Fruit fly (Drosophila melanogaster): Measurements from ENCODE around the gene CG9265.

The CG9265 gene

dm6 chr2L:21104326-21104725, 33.0 kb upstream of the CG9265 start, which contains the start of the genes CG46307 and Nhe2 (continued):
- TF ChIP-seq onecut (GFP tag; IDR thresholded peaks at IDR 0.05) (peak; percentile 28; the same call in 1 of the 2 replicates), Mad (GFP tag; optimal IDR thresholded peaks at IDR 0.05) (no peak), CG2712 (tag; optimal IDR thresholded peaks at IDR 0.05) (peak; percentile 15), CG14860 (GFP tag; IDR thresholded peaks at IDR 0.05; ENCODE audit: partially characterized antibody) (no peak), gem (tag; optimal IDR thresholded peaks at IDR 0.05) (no peak), CG42726 (GFP tag; IDR thresholded peaks at IDR 0.05; ENCODE audit: partially characterized antibody) (no peak), CG7928 (GFP tag; optimal IDR thresholded peaks at IDR 0.05) (peak; percentile 83), kni (GFP tag; optimal IDR thresholded peaks at IDR 0.05) (no peak), tio (GFP tag; optimal IDR thresholded peaks at IDR 0.05) (no peak), Stat92E (GFP tag; optimal IDR thresholded peaks at IDR 0.05) (peak in 1 of 3 experiments; percentile 22), CG4707 (GFP tag; optimal IDR thresholded peaks at IDR 0.05) (no peak), wek (GFP tag; optimal IDR thresholded peaks at IDR 0.05) (no peak), Hey (tag; optimal IDR thresholded peaks at IDR 0.05) (no peak), slbo (GFP tag; IDR thresholded peaks at IDR 0.05) (0 out of 2 replicates have a peak, but pooled peaks have one; percentile 16), pan (optimal IDR thresholded peaks at IDR 0.05) (no peak), pan (GFP tag; optimal IDR thresholded peaks at IDR 0.05 in 1 of 2, IDR thresholded peaks at IDR 0.05 in 1 of 2) (peak in 1 of 2 experiments; percentile 15), bsh (GFP tag; optimal IDR thresholded peaks at IDR 0.05) (peak in 1 of 2 experiments; percentile 16), BEAF-32 (GFP tag; optimal IDR thresholded peaks at IDR 0.05) (peak; percentile 21), dan (GFP tag; IDR thresholded peaks at IDR 0.05) (no peak), Antp (GFP tag; optimal IDR thresholded peaks at IDR 0.05) (peak; percentile 11), salm (tag; optimal IDR thresholded peaks at IDR 0.05) (no peak), HLH54F (GFP tag; optimal IDR thresholded peaks at IDR 0.05) (no peak), CG30403 (GFP tag; optimal IDR thresholded peaks at IDR 0.05) (no peak), Optix (GFP tag; IDR thresholded peaks at IDR 0.05) (no peak), CG11247 (GFP tag; IDR thresholded peaks at IDR 0.05) (no peak), sens (GFP tag) (peak; percentile 78), PHDP (tag; optimal IDR thresholded peaks at IDR 0.05) (no peak), trem (tag; optimal IDR thresholded peaks at IDR 0.05) (peak; percentile 52), C15 (GFP tag; IDR thresholded peaks at IDR 0.05) (no peak), CG15011 (GFP tag; optimal IDR thresholded peaks at IDR 0.05) (no peak), crp (GFP tag; optimal IDR thresholded peaks at IDR 0.05) (no peak), Lhr (GFP tag; optimal IDR thresholded peaks at IDR 0.05) (peak; percentile 57), Jarid2 (GFP tag; optimal IDR thresholded peaks at IDR 0.05) (peak; percentile 23), CG7786 (GFP tag; optimal IDR thresholded peaks at IDR 0.05) (no peak), B-H1 (GFP tag; IDR thresholded peaks at IDR 0.05) (0 out of 3 replicates have a peak, but pooled peaks have one; percentile 16), CG10267 (tag; optimal IDR thresholded peaks at IDR 0.05) (peak; percentile 30), row (GFP tag; IDR thresholded peaks at IDR 0.05) (peak; percentile 55), E2f2 (GFP tag; IDR thresholded peaks at IDR 0.05) (peak; percentile 8; the same call in 1 of the 2 replicates), ci (GFP tag; IDR thresholded peaks at IDR 0.05) (peak; percentile 60; the same call in 1 of the 3 replicates), pum (GFP tag; optimal IDR thresholded peaks at IDR 0.05) (no peak), org-1 (GFP tag; optimal IDR thresholded peaks at IDR 0.05) (no peak), CG11456 (GFP tag; IDR thresholded peaks at IDR 0.05) (no peak), Bgb (GFP tag; IDR thresholded peaks at IDR 0.05; ENCODE audit: partially characterized antibody) (peak; percentile 31; the same call in 1 of the 2 replicates), YL-1 (GFP tag; optimal IDR thresholded peaks at IDR 0.05) (peak; percentile 18), D19A (tag; optimal IDR thresholded peaks at IDR 0.05) (no peak), Xbp1 (GFP tag; optimal IDR thresholded peaks at IDR 0.05) (peak; percentile 4), CG3281 (GFP tag; optimal IDR thresholded peaks at IDR 0.05) (no peak), CG7963 (GFP tag; IDR thresholded peaks at IDR 0.05; ENCODE audit: partially characterized antibody) (0 out of 3 replicates have a peak, but pooled peaks have one; percentile 17), Gug (GFP tag; IDR thresholded peaks at IDR 0.05) (no peak), CG1603 (tag; optimal IDR thresholded peaks at IDR 0.05) (peak; percentile 35)

All from whole organism, embryonic.